Worm (Caenorhabditis elegans) whole organism, young adult: ENCODE measurements around the gene K09B11.5.

Source experiments
- B0261.1 ChIP-seq: sonication (generic microtip); optimal IDR thresholded peaks from 2 replicates; lab custom pipeline; 2016; ENCODE audit warnings: mild to moderate bottlenecking, missing genetic modification characterization, moderate library complexity, missing compliant biosample characterization
- C17E4.6 ChIP-seq: fragments of 200-800 bp; sonication (Bioruptor generic); IDR thresholded peaks from 2 replicates; pipeline ENCODE4 v1.3.6; 2022; ENCODE audit warnings: missing genetic modification reagents, missing genetic modification characterization, missing compliant biosample characterization
- F49E8.2 ChIP-seq: sonication (generic microtip); optimal IDR thresholded peaks from 3 replicates; lab custom pipeline; 2017; ENCODE audit warnings: missing genetic modification characterization, mild to moderate bottlenecking, missing compliant biosample characterization, antibody characterized with exemption, moderate library complexity; ENCODE audit not compliant: insufficient read depth
- F57C9.4 ChIP-seq: sonication (generic microtip); optimal IDR thresholded peaks from 2 replicates; lab custom pipeline; 2017; ENCODE audit warnings: mild to moderate bottlenecking, missing genetic modification characterization, missing compliant biosample characterization
- T26A5.8 ChIP-seq: sonication (generic microtip); optimal IDR thresholded peaks from 2 replicates; lab custom pipeline; 2016; ENCODE audit warnings: missing genetic modification characterization, missing compliant biosample characterization
- akir-1 ChIP-seq: fragments of 200-800 bp; sonication (Bioruptor generic); optimal IDR thresholded peaks from 2 replicates; lab custom pipeline; 2018; ENCODE audit warnings: mild to moderate bottlenecking, missing genetic modification characterization, moderate library complexity, missing compliant biosample characterization
- ama-1 ChIP-seq, 3 experiments: fragments of 150-350 bp in 1 of 3; sonication (generic microtip) in 2 of 3; optimal IDR thresholded peaks; 2 replicates each; lab custom pipeline; 2014 to 2018; ENCODE audit warnings: missing biosample characterization in 2 of 3, missing genetic modification characterization in 2 of 3, missing genetic modification reagents in 2 of 3
- attf-6 ChIP-seq: fragments of 200-800 bp; sonication (Bioruptor generic); IDR thresholded peaks from 2 replicates; pipeline ENCODE4 v1.3.6; 2022; ENCODE audit warnings: missing genetic modification reagents, missing genetic modification characterization, missing compliant biosample characterization
- ccch-3 ChIP-seq: fragments of 200-800 bp; sonication (Bioruptor generic); optimal IDR thresholded peaks from 2 replicates; lab custom pipeline; 2018; ENCODE audit warnings: mild to moderate bottlenecking, missing genetic modification characterization, missing compliant biosample characterization
- cebp-2 ChIP-seq: fragments of 200-800 bp; sonication (Bioruptor generic); IDR thresholded peaks from 2 replicates; pipeline ENCODE4 v1.3.6; 2022; ENCODE audit warnings: missing genetic modification characterization, missing compliant biosample characterization
- ceh-100 ChIP-seq: fragments of 200-800 bp; sonication (Bioruptor generic); IDR thresholded peaks from 2 replicates; pipeline ENCODE4 v1.3.6; 2022; ENCODE audit warnings: missing genetic modification reagents, missing genetic modification characterization, missing compliant biosample characterization
- die-1 ChIP-seq: sonication (generic microtip); optimal IDR thresholded peaks from 2 replicates; lab custom pipeline; 2016; ENCODE audit warnings: missing genotype, mild to moderate bottlenecking, missing genetic modification characterization, missing compliant biosample characterization
- dox-1 ChIP-seq: fragments of 200-800 bp; sonication (Bioruptor generic); IDR thresholded peaks from 2 replicates; pipeline ENCODE4 v1.3.6; 2022; ENCODE audit warnings: missing genetic modification reagents, missing genetic modification characterization, missing compliant biosample characterization
- dpff-1 ChIP-seq: sonication (generic microtip); optimal IDR thresholded peaks from 2 replicates; lab custom pipeline; 2017; ENCODE audit warnings: mild to moderate bottlenecking, missing genetic modification characterization, missing compliant biosample characterization
- efl-1 ChIP-seq: fragments of 150-350 bp; optimal IDR thresholded peaks from 2 replicates; lab custom pipeline; 2014; ENCODE audit warnings: missing biosample characterization, missing genetic modification reagents, missing genetic modification characterization
- egl-18 ChIP-seq: fragments of 200-800 bp; sonication (Bioruptor generic); IDR thresholded peaks from 2 replicates; pipeline ENCODE4 v1.3.6; 2022; ENCODE audit warnings: missing genetic modification reagents, missing genetic modification characterization, missing compliant biosample characterization
- ets-4 ChIP-seq: fragments of 200-800 bp; sonication (Bioruptor generic); optimal IDR thresholded peaks from 2 replicates; lab custom pipeline; 2018; ENCODE audit warnings: mild to moderate bottlenecking, missing genetic modification characterization, missing compliant biosample characterization
- fkh-3 ChIP-seq: sonication (generic microtip); optimal IDR thresholded peaks from 2 replicates; lab custom pipeline; 2016; ENCODE audit warnings: mild to moderate bottlenecking, missing genetic modification characterization, missing compliant biosample characterization
- hmg-20 ChIP-seq: fragments of 200-800 bp; sonication (Bioruptor generic); IDR thresholded peaks from 2 replicates; pipeline ENCODE4 v1.3.6; 2022; ENCODE audit warnings: missing genetic modification reagents, missing genetic modification characterization, missing compliant biosample characterization
- hsf-1 ChIP-seq: fragments of 200-800 bp; sonication (Bioruptor generic); IDR thresholded peaks from 2 replicates; pipeline ENCODE4 v1.3.6; 2022; ENCODE audit warnings: missing genetic modification reagents, missing genetic modification characterization, missing compliant biosample characterization
- let-526 ChIP-seq: fragments of 200-800 bp; sonication (Bioruptor generic); IDR thresholded peaks from 2 replicates; pipeline ENCODE4 v1.3.6; 2022; ENCODE audit warnings: missing genetic modification reagents, missing genetic modification characterization, missing compliant biosample characterization
- lin-54 ChIP-seq: fragments of 200-800 bp; sonication (Bioruptor generic); optimal IDR thresholded peaks from 2 replicates; lab custom pipeline; 2018; ENCODE audit warnings: mild to moderate bottlenecking, missing genetic modification characterization, missing compliant biosample characterization
- lir-1 ChIP-seq: fragments of 200-800 bp; sonication (Bioruptor generic); conservative IDR thresholded peaks from 2 replicates; pipeline ENCODE4 v1.3.6; 2022; ENCODE audit warnings: missing genetic modification reagents, missing genetic modification characterization, missing compliant biosample characterization
- lsy-27 ChIP-seq: sonication (generic microtip); optimal IDR thresholded peaks from 2 replicates; lab custom pipeline; 2017; ENCODE audit warnings: missing genetic modification characterization, mild to moderate bottlenecking, missing compliant biosample characterization, antibody characterized with exemption, missing genotype, borderline replicate concordance; ENCODE audit not compliant: insufficient read depth
- madf-3 ChIP-seq: fragments of 200-800 bp; sonication (Bioruptor generic); IDR thresholded peaks from 2 replicates; pipeline ENCODE4 v1.3.6; 2022; ENCODE audit warnings: missing genetic modification reagents, missing genetic modification characterization, missing compliant biosample characterization
- madf-6 ChIP-seq: fragments of 200-800 bp; sonication (Bioruptor generic); IDR thresholded peaks from 2 replicates; pipeline ENCODE4 v1.3.6; 2022; ENCODE audit warnings: missing genetic modification reagents, missing genetic modification characterization, missing compliant biosample characterization
- madf-8 ChIP-seq: fragments of 200-800 bp; sonication (Bioruptor generic); conservative IDR thresholded peaks from 2 replicates; pipeline ENCODE4 v1.3.6; 2022; ENCODE audit warnings: missing genetic modification reagents, missing genetic modification characterization, missing compliant biosample characterization
- mel-28 ChIP-seq: sonication (generic microtip); optimal IDR thresholded peaks from 2 replicates; lab custom pipeline; 2016; ENCODE audit warnings: borderline replicate concordance, mild to moderate bottlenecking, missing genetic modification characterization, missing compliant biosample characterization
- mxl-1 ChIP-seq: sonication (generic microtip); optimal IDR thresholded peaks from 2 replicates; lab custom pipeline; 2016; ENCODE audit warnings: missing genetic modification characterization, missing compliant biosample characterization
- nfya-2 ChIP-seq: fragments of 200-800 bp; sonication (Bioruptor generic); IDR thresholded peaks from 2 replicates; pipeline ENCODE4 v1.3.6; 2022; ENCODE audit warnings: missing genetic modification reagents, missing genetic modification characterization, missing compliant biosample characterization
- nhr-179 ChIP-seq: sonication (generic microtip); optimal IDR thresholded peaks from 2 replicates; lab custom pipeline; 2016; ENCODE audit warnings: mild to moderate bottlenecking, missing genetic modification characterization, missing compliant biosample characterization
- nhr-80 ChIP-seq: sonication (generic microtip); optimal IDR thresholded peaks from 2 replicates; lab custom pipeline; 2016; ENCODE audit warnings: missing genetic modification characterization, missing compliant biosample characterization
- rcor-1 ChIP-seq: fragments of 200-800 bp; sonication (Bioruptor generic); IDR thresholded peaks from 2 replicates; pipeline ENCODE4 v1.3.6; 2022; ENCODE audit warnings: missing genetic modification reagents, missing genetic modification characterization, missing compliant biosample characterization
- snpc-1.1 ChIP-seq: sonication (generic microtip); optimal IDR thresholded peaks from 2 replicates; lab custom pipeline; 2017; ENCODE audit warnings: missing genetic modification characterization, mild to moderate bottlenecking, missing compliant biosample characterization, antibody characterized with exemption, moderate library complexity, missing genotype, missing genetic modification reagents; ENCODE audit not compliant: insufficient read depth
- snpc-3.4 ChIP-seq: sonication (generic microtip); optimal IDR thresholded peaks from 2 replicates; lab custom pipeline; 2017; ENCODE audit warnings: missing genetic modification characterization, mild to moderate bottlenecking, missing compliant biosample characterization, antibody characterized with exemption, moderate library complexity, missing genotype, missing genetic modification reagents
- snpc-4 ChIP-seq, 5 experiments: fragments of 150-350 bp in 1 of 5; sonication (generic microtip) in 4 of 5; optimal IDR thresholded peaks; 2 replicates each; lab custom pipeline; 2014 to 2018; ENCODE audit warnings: missing genetic modification characterization in 5 of 5, missing biosample characterization in 3 of 5, antibody characterized with exemption in 2 of 5, mild to moderate bottlenecking in 2 of 5, missing compliant biosample characterization in 2 of 5, missing genotype in 2 of 5, moderate library complexity in 2 of 5, missing genetic modification reagents in 1 of 5
- tbp1 ChIP-seq: fragments of 200-800 bp; sonication (Bioruptor generic); optimal IDR thresholded peaks from 2 replicates; lab custom pipeline; 2018; ENCODE audit warnings: mild to moderate bottlenecking, missing genetic modification characterization, missing compliant biosample characterization
- tlf-1 ChIP-seq: fragments of 200-800 bp; sonication (Bioruptor generic); optimal IDR thresholded peaks from 2 replicates; lab custom pipeline; 2018; ENCODE audit warnings: mild to moderate bottlenecking, missing genetic modification characterization, missing compliant biosample characterization
- unc-130 ChIP-seq: sonication (generic microtip); optimal IDR thresholded peaks from 2 replicates; lab custom pipeline; 2016; ENCODE audit warnings: missing genetic modification reagents, missing genetic modification characterization, missing compliant biosample characterization
- ztf-25 ChIP-seq: fragments of 200-800 bp; sonication (Bioruptor generic); IDR thresholded peaks from 2 replicates; pipeline ENCODE4 v1.3.6; 2022; ENCODE audit warnings: missing genetic modification reagents, missing genetic modification characterization, missing compliant biosample characterization
- ztf-28 ChIP-seq: fragments of 200-800 bp; sonication (Bioruptor generic); IDR thresholded peaks from 2 replicates; pipeline ENCODE4 v1.3.6; 2022; ENCODE audit warnings: missing genetic modification reagents, missing genetic modification characterization, missing compliant biosample characterization

The K09B11.5 gene

ce11 chrIV:13395255-13395654 is 38.5 kb downstream of the K09B11.5 start (continued):
- TF ChIP-seq ztf-25 = no peak; the same call in 1 of the 2 replicates
- TF ChIP-seq tlf-1 (GFP tag; lab: Kevin White, UChicago) = no peak
- TF ChIP-seq egl-18 = no peak
- TF ChIP-seq snpc-1.1 (tag; lab: Kevin White, UChicago) = no peak
- no peak for TF ChIP-seq ets-4 (GFP tag; lab: Kevin White, UChicago)
- no peak for TF ChIP-seq ztf-28
- no peak for TF ChIP-seq T26A5.8
- no peak for TF ChIP-seq efl-1 (GFP tag; lab: Kevin White, UChicago)
- no peak for TF ChIP-seq snpc-3.4 (tag; lab: Kevin White, UChicago)
- TF ChIP-seq ccch-3 (GFP tag; lab: Kevin White, UChicago) = no peak
- TF ChIP-seq dox-1 (GFP tag; lab: Robert Waterston, UW) = peak; percentile 62; the same call in 1 of the 2 replicates
- TF ChIP-seq hsf-1 (GFP tag; lab: Robert Waterston, UW) = no peak
- TF ChIP-seq ceh-100 (GFP tag; lab: Robert Waterston, UW) = no peak
- no peak for TF ChIP-seq hmg-20 (GFP tag; lab: Robert Waterston, UW)
- no peak for TF ChIP-seq mxl-1 (tag; lab: Kevin White, UChicago)
- TF ChIP-seq fkh-3 = no peak
- no peak for TF ChIP-seq mel-28
- no peak for TF ChIP-seq akir-1 (GFP tag; lab: Kevin White, UChicago)
- no peak for TF ChIP-seq madf-6
- TF ChIP-seq madf-8 = no peak
- TF ChIP-seq lin-54 (GFP tag; lab: Kevin White, UChicago) = peak; percentile 44
- no peak for TF ChIP-seq die-1
- no peak for TF ChIP-seq F49E8.2 (tag; lab: Kevin White, UChicago)
- TF ChIP-seq lir-1 = peak; percentile 44; the same call in 1 of the 2 replicates
- no peak for TF ChIP-seq nfya-2 (GFP tag; lab: Robert Waterston, UW)
- TF ChIP-seq unc-130 (GFP tag; lab: Kevin White, UChicago) = no peak
- peak; percentile 57 for TF ChIP-seq nhr-80
- TF ChIP-seq attf-6 = no peak
- TF ChIP-seq rcor-1 (GFP tag; lab: Robert Waterston, UW) = peak; percentile 49
- no peak for TF ChIP-seq F57C9.4
- no peak for TF ChIP-seq nhr-179 (tag; lab: Kevin White, UChicago)
- TF ChIP-seq C17E4.6 = peak; percentile 65; the same call in 1 of the 2 replicates
- no peak for TF ChIP-seq let-526 (GFP tag; lab: Robert Waterston, UW)
- peak; percentile 57 for TF ChIP-seq tbp1 (GFP tag; lab: Kevin White, UChicago)
- TF ChIP-seq snpc-4 (GFP tag; optimal IDR thresholded peaks at IDR 0.05; lab: Kevin White, UChicago) = no peak
- peak in 3 of 4 experiments; percentile 30 to 51 (median 42) for TF ChIP-seq snpc-4 (tag; optimal IDR thresholded peaks at IDR 0.05; lab: Kevin White, UChicago)
- TF ChIP-seq lsy-27 (tag; lab: Kevin White, UChicago) = no peak
- TF ChIP-seq cebp-2 = 0 out of 2 replicates have a peak, but pooled peaks have one; percentile 6

ce11 chrIV:13394686-13395085 is 39.1 kb downstream of the K09B11.5 start:
- no peak for TF ChIP-seq B0261.1 (tag; lab: Kevin White, UChicago)
- TF ChIP-seq ztf-28 = no peak
- TF ChIP-seq dpff-1 = no peak
- TF ChIP-seq egl-18 = no peak
- no peak for TF ChIP-seq madf-3
- TF ChIP-seq ama-1 (optimal IDR thresholded peaks at IDR 0.05; lab: Kevin White, UChicago) = peak; percentile 42
- no peak for TF ChIP-seq ama-1 (GFP tag; optimal IDR thresholded peaks at IDR 0.05; lab: Kevin White, UChicago)
